Fruit fly (Drosophila melanogaster) whole organism, embryonic: ENCODE measurements around the gene cort.

Experiments used
- Antp ChIP-seq: fragments of 200-800 bp; sonication (Bioruptor generic); optimal IDR thresholded peaks from 3 replicates; lab custom pipeline; 2016; ENCODE audit warnings: missing biosample characterization, missing genetic modification characterization
- B-H2 ChIP-seq: fragments of 200-800 bp; sonication (Bioruptor generic); optimal IDR thresholded peaks from 2 replicates; lab custom pipeline; 2018; ENCODE audit warnings: missing biosample characterization, mild to moderate bottlenecking, missing genetic modification characterization
- CG11247 ChIP-seq: fragments of 200-800 bp; sonication (Bioruptor generic); IDR thresholded peaks from 2 replicates; pipeline ENCODE4 v1.3.6; 2022; ENCODE audit warnings: missing biosample characterization, missing genetic modification characterization
- CG12219 ChIP-seq: fragments of 200-800 bp; sonication (Bioruptor generic); optimal IDR thresholded peaks from 3 replicates; lab custom pipeline; 2018; ENCODE audit warnings: missing biosample characterization, mild to moderate bottlenecking, missing genetic modification characterization
- CG13287 ChIP-seq: fragments of 200-800 bp; sonication (Bioruptor generic); IDR thresholded peaks from 2 replicates; pipeline ENCODE4 v1.3.6; 2022; ENCODE audit warnings: missing biosample characterization, missing genetic modification characterization; ENCODE audit not compliant: partially characterized antibody
- CG14667 ChIP-seq: fragments of 200-800 bp; sonication (Bioruptor generic); IDR thresholded peaks from 2 replicates; pipeline ENCODE4 v1.3.6; 2022; ENCODE audit warnings: missing biosample characterization, missing genetic modification characterization
- CG14860 ChIP-seq: fragments of 200-800 bp; sonication (Bioruptor generic); IDR thresholded peaks from 3 replicates; pipeline ENCODE4 v1.3.6; 2022; ENCODE audit warnings: missing biosample characterization, missing genetic modification characterization; ENCODE audit not compliant: partially characterized antibody
- CG15479 ChIP-seq: fragments of 200-800 bp; sonication (Bioruptor generic); optimal IDR thresholded peaks from 3 replicates; lab custom pipeline; 2019; ENCODE audit warnings: missing biosample characterization, mild to moderate bottlenecking, missing genetic modification characterization, moderate library complexity
- CG17829 ChIP-seq: fragments of 200-800 bp; optimal IDR thresholded peaks from 2 replicates; lab custom pipeline; 2019; ENCODE audit warnings: missing biosample characterization, mild to moderate bottlenecking, missing genetic modification characterization, moderate library complexity
- CG18599 ChIP-seq: fragments of 200-800 bp; sonication (Bioruptor generic); optimal IDR thresholded peaks from 3 replicates; lab custom pipeline; 2017; ENCODE audit warnings: missing biosample characterization, missing genetic modification characterization, mild to moderate bottlenecking, moderate library complexity, missing genetic modification reagents
- CG2116 ChIP-seq: fragments of 200-800 bp; sonication (Bioruptor generic); optimal IDR thresholded peaks from 3 replicates; lab custom pipeline; 2018; ENCODE audit warnings: missing biosample characterization, mild to moderate bottlenecking, missing genetic modification characterization
- CG30020 ChIP-seq: fragments of 200-800 bp; optimal IDR thresholded peaks from 2 replicates; lab custom pipeline; 2019; ENCODE audit warnings: missing biosample characterization, mild to moderate bottlenecking, missing genetic modification characterization, moderate library complexity
- CG33213 ChIP-seq: fragments of 200-800 bp; sonication (Bioruptor generic); optimal IDR thresholded peaks from 3 replicates; lab custom pipeline; 2016; ENCODE audit warnings: missing biosample characterization, missing genetic modification characterization
- CG34224 ChIP-seq: fragments of 200-800 bp; sonication (Bioruptor generic); IDR thresholded peaks from 3 replicates; pipeline ENCODE4 v1.3.6; 2022; ENCODE audit warnings: missing biosample characterization, missing genetic modification characterization; ENCODE audit not compliant: partially characterized antibody
- CG4707 ChIP-seq: fragments of 200-800 bp; sonication (Bioruptor generic); optimal IDR thresholded peaks from 2 replicates; lab custom pipeline; 2018; ENCODE audit warnings: missing biosample characterization, mild to moderate bottlenecking, missing genetic modification characterization, moderate library complexity
- CG4730 ChIP-seq: fragments of 200-800 bp; sonication (Bioruptor generic); IDR thresholded peaks from 2 replicates; pipeline ENCODE4 v1.3.6; 2022; ENCODE audit warnings: missing biosample characterization, missing genetic modification characterization
- CG4854 ChIP-seq: fragments of 200-800 bp; sonication (Bioruptor generic); optimal IDR thresholded peaks from 2 replicates; lab custom pipeline; 2016; ENCODE audit warnings: missing biosample characterization, missing genetic modification characterization, inconsistent platforms
- CG6791 ChIP-seq: fragments of 200-800 bp; sonication (Bioruptor generic); IDR thresholded peaks from 3 replicates; pipeline ENCODE4 v1.3.6; 2022; ENCODE audit warnings: missing biosample characterization, missing genetic modification characterization; ENCODE audit not compliant: partially characterized antibody
- CG7271 ChIP-seq: fragments of 200-800 bp; sonication (Bioruptor generic); optimal IDR thresholded peaks from 2 replicates; lab custom pipeline; 2018; ENCODE audit warnings: missing biosample characterization, mild to moderate bottlenecking, missing genetic modification characterization, moderate library complexity
- CG7963 ChIP-seq: fragments of 200-800 bp; sonication (Bioruptor generic); IDR thresholded peaks from 3 replicates; pipeline ENCODE4 v1.3.6; 2022; ENCODE audit warnings: missing biosample characterization, missing genetic modification characterization; ENCODE audit not compliant: partially characterized antibody
- CG8290 ChIP-seq, 3 experiments: fragments of 200-800 bp; sonication (Bioruptor generic); optimal IDR thresholded peaks; 2 replicates each; lab custom pipeline; 2016 to 2019; ENCODE audit warnings: missing biosample characterization in 3 of 3, missing genetic modification characterization in 3 of 3, mild to moderate bottlenecking in 2 of 3, moderate library complexity in 1 of 3
- CG9609 ChIP-seq: fragments of 200-800 bp; sonication (Bioruptor generic); optimal IDR thresholded peaks from 3 replicates; lab custom pipeline; 2016; ENCODE audit warnings: missing biosample characterization, missing genetic modification characterization
- CG9797 ChIP-seq: fragments of 200-800 bp; sonication (Bioruptor generic); optimal IDR thresholded peaks from 3 replicates; lab custom pipeline; 2018; ENCODE audit warnings: missing biosample characterization, mild to moderate bottlenecking, missing genetic modification characterization
- D19B ChIP-seq: fragments of 200-800 bp; sonication (Bioruptor generic); optimal IDR thresholded peaks from 2 replicates; lab custom pipeline; 2017; ENCODE audit warnings: missing biosample characterization, mild to moderate bottlenecking, missing genetic modification characterization
- Dek ChIP-seq: fragments of 200-800 bp; sonication (Bioruptor generic); optimal IDR thresholded peaks from 3 replicates; lab custom pipeline; 2019; ENCODE audit warnings: missing biosample characterization, mild to moderate bottlenecking, missing genetic modification characterization, moderate library complexity
- Doc2 ChIP-seq: fragments of 200-800 bp; sonication (Bioruptor generic); IDR thresholded peaks from 2 replicates; pipeline ENCODE4 v1.3.6; 2022; ENCODE audit warnings: missing biosample characterization, missing genetic modification characterization
- MTF-1 ChIP-seq: fragments of 200-800 bp; sonication (Bioruptor generic); optimal IDR thresholded peaks from 2 replicates; lab custom pipeline; 2018; ENCODE audit warnings: missing biosample characterization, mild to moderate bottlenecking, missing genetic modification characterization, borderline replicate concordance
- Meics ChIP-seq: fragments of 200-800 bp; sonication (Bioruptor generic); optimal IDR thresholded peaks from 2 replicates; lab custom pipeline; 2017; ENCODE audit warnings: missing biosample characterization, mild to moderate bottlenecking, missing genetic modification characterization
- Sry-β ChIP-seq: fragments of 200-800 bp; sonication (Bioruptor generic); optimal IDR thresholded peaks from 2 replicates; lab custom pipeline; 2018; ENCODE audit warnings: missing biosample characterization, mild to moderate bottlenecking, missing genetic modification characterization, moderate library complexity
- Usf ChIP-seq: fragments of 200-800 bp; sonication (Bioruptor generic); optimal IDR thresholded peaks from 2 replicates; lab custom pipeline; 2017; ENCODE audit warnings: missing genotype, missing biosample characterization, missing genetic modification characterization
- ato ChIP-seq: fragments of 200-800 bp; sonication (Bioruptor generic); IDR thresholded peaks from 2 replicates; pipeline ENCODE4 v1.3.6; 2022; ENCODE audit warnings: missing biosample characterization, missing genetic modification characterization; ENCODE audit not compliant: partially characterized antibody
- cg ChIP-seq: fragments of 200-800 bp; sonication (Bioruptor generic); optimal IDR thresholded peaks from 3 replicates; lab custom pipeline; 2019; ENCODE audit warnings: missing biosample characterization, mild to moderate bottlenecking, missing genetic modification characterization, moderate library complexity
- dimm ChIP-seq: fragments of 200-800 bp; sonication (Bioruptor generic); IDR thresholded peaks from 2 replicates; pipeline ENCODE4 v1.3.6; 2022; ENCODE audit warnings: missing biosample characterization, missing genetic modification characterization
- ewg ChIP-seq: fragments of 200-800 bp; sonication (Bioruptor generic); optimal IDR thresholded peaks from 3 replicates; lab custom pipeline; 2017; ENCODE audit warnings: mild to moderate bottlenecking, missing biosample characterization, missing genetic modification reagents, missing genetic modification characterization
- exex ChIP-seq: fragments of 200-800 bp; sonication (Bioruptor generic); optimal IDR thresholded peaks from 4 replicates; lab custom pipeline; 2018; ENCODE audit warnings: missing biosample characterization, mild to moderate bottlenecking, missing genetic modification characterization, moderate library complexity
- gce ChIP-seq: fragments of 200-800 bp; sonication (Bioruptor generic); IDR thresholded peaks from 3 replicates; pipeline ENCODE4 v1.3.6; 2022; ENCODE audit warnings: missing biosample characterization, missing genetic modification characterization
- gcm ChIP-seq: fragments of 200-800 bp; sonication (Bioruptor generic); optimal IDR thresholded peaks from 2 replicates; lab custom pipeline; 2019; ENCODE audit warnings: missing biosample characterization, mild to moderate bottlenecking, missing genetic modification characterization, moderate library complexity
- hbn ChIP-seq: fragments of 200-800 bp; sonication (Bioruptor generic); IDR thresholded peaks from 2 replicates; pipeline ENCODE4 v1.3.6; 2022; ENCODE audit warnings: missing biosample characterization, missing genetic modification characterization; ENCODE audit not compliant: partially characterized antibody
- hkb ChIP-seq, 2 experiments: fragments of 200-800 bp in 1 of 2; fragments of >200 bp in 1 of 2; sonication (Bioruptor generic) in 1 of 2; IDR thresholded peaks in 1 of 2; optimal IDR thresholded peaks in 1 of 2; 2 replicates each; pipeline versions ENCODE4 v1.3.6 to Lab custom; 2017 to 2022; ENCODE audit warnings: missing biosample characterization in 1 of 2, missing genetic modification characterization in 1 of 2
- insv ChIP-seq, 2 experiments: fragments of 200-800 bp; sonication (Bioruptor generic); optimal IDR thresholded peaks; 3 replicates each; lab custom pipeline; 2016 to 2018; ENCODE audit warnings: missing biosample characterization in 2 of 2, missing genetic modification characterization in 2 of 2
- klu ChIP-seq: fragments of 200-800 bp; sonication (Bioruptor generic); IDR thresholded peaks from 2 replicates; pipeline ENCODE4 v1.3.6; 2022; ENCODE audit warnings: missing biosample characterization, missing genetic modification characterization
- lab ChIP-seq: fragments of 200-800 bp; sonication (Bioruptor generic); optimal IDR thresholded peaks from 3 replicates; lab custom pipeline; 2017; ENCODE audit warnings: missing biosample characterization, missing genetic modification characterization, mild to moderate bottlenecking, moderate library complexity, missing genetic modification reagents
- luna ChIP-seq: fragments of 200-800 bp; sonication (Bioruptor generic); optimal IDR thresholded peaks from 2 replicates; lab custom pipeline; 2016; ENCODE audit warnings: missing biosample characterization, missing genetic modification characterization
- mld ChIP-seq: fragments of 200-800 bp; sonication (Bioruptor generic); IDR thresholded peaks from 3 replicates; pipeline ENCODE4 v1.3.6; 2022; ENCODE audit warnings: missing biosample characterization, missing genetic modification characterization; ENCODE audit not compliant: partially characterized antibody
- so ChIP-seq: fragments of 200-800 bp; sonication (Bioruptor generic); IDR thresholded peaks from 3 replicates; pipeline ENCODE4 v1.3.6; 2022; ENCODE audit warnings: missing biosample characterization, missing genetic modification characterization
- tap ChIP-seq: fragments of 200-800 bp; optimal IDR thresholded peaks from 3 replicates; lab custom pipeline; 2019; ENCODE audit warnings: missing biosample characterization, mild to moderate bottlenecking, missing genetic modification characterization, moderate library complexity
- zfh1 ChIP-seq: fragments of 200-800 bp; sonication (Bioruptor generic); IDR thresholded peaks from 3 replicates; pipeline ENCODE4 v1.3.6; 2022; ENCODE audit warnings: missing biosample characterization, missing genetic modification characterization

cort gene

dm6 chr2L:6667719-6668325 lies 8.6 kb downstream of the cort start, which contains the start of gene Galt (continued):
- TF ChIP-seq CG4730 (GFP tag; lab: Robert Waterston, UW) (no peak), CG14860 (GFP tag; lab: Robert Waterston, UW) (peak; percentile 90), CG6791 (GFP tag; lab: Robert Waterston, UW) (peak; percentile 70; the same call in 2 of the 3 replicates), hkb (optimal IDR thresholded peaks at IDR 0.05; lab: Kevin White, UChicago) (no peak), hkb (GFP tag; IDR thresholded peaks at IDR 0.05; lab: Robert Waterston, UW) (peak; percentile 30), CG9797 (peak; percentile 34), Meics (GFP tag; lab: Kevin White, UChicago) (peak; percentile 26), CG13287 (GFP tag; lab: Robert Waterston, UW) (peak; percentile 81), Dek (tag; lab: Kevin White, UChicago) (peak; percentile 4), luna (GFP tag; lab: Kevin White, UChicago) (no peak), dimm (GFP tag; lab: Robert Waterston, UW) (no peak), CG18599 (GFP tag; lab: Kevin White, UChicago) (peak; percentile 21), CG15479 (GFP tag; lab: Kevin White, UChicago) (peak; percentile 59), ato (GFP tag; lab: Robert Waterston, UW) (peak; percentile 23; the same call in 1 of the 2 replicates), tap (peak; percentile 26), exex (peak; percentile 66), Sry-β (peak; percentile 76), so (GFP tag; lab: Robert Waterston, UW) (no peak), Usf (no peak), gce (no peak), CG34224 (GFP tag; lab: Robert Waterston, UW) (peak; percentile 84), D19B (peak; percentile 80), MTF-1 (no peak), ewg (GFP tag; lab: Kevin White, UChicago) (no peak), Doc2 (no peak), lab (GFP tag; lab: Kevin White, UChicago) (peak; percentile 68), cg (GFP tag; lab: Kevin White, UChicago) (peak; percentile 65), zfh1 (GFP tag; lab: Robert Waterston, UW) (no peak), Antp (no peak), klu (GFP tag; lab: Robert Waterston, UW) (no peak), CG4707 (peak; percentile 2), CG7963 (GFP tag; lab: Robert Waterston, UW) (peak; percentile 61; the same call in 1 of the 3 replicates), mld (GFP tag; lab: Robert Waterston, UW) (peak; percentile 47; the same call in 1 of the 3 replicates), insv (GFP tag; optimal IDR thresholded peaks at IDR 0.05; lab: Kevin White, UChicago) (peak in 1 of 2 experiments; percentile 57), CG2116 (peak; percentile 33), CG11247 (GFP tag; lab: Robert Waterston, UW) (no peak), CG14667 (GFP tag; lab: Robert Waterston, UW) (no peak), CG4854 (GFP tag; lab: Kevin White, UChicago) (no peak), CG9609 (GFP tag; lab: Kevin White, UChicago) (no peak), CG7271 (peak; percentile 35), CG17829 (tag; lab: Kevin White, UChicago) (peak; percentile 64), B-H2 (GFP tag; lab: Kevin White, UChicago) (peak; percentile 44), CG30020 (tag; lab: Kevin White, UChicago) (no peak), hbn (GFP tag; lab: Robert Waterston, UW) (peak; percentile 37; the same call in 1 of the 2 replicates), CG8290 (GFP tag; optimal IDR thresholded peaks at IDR 0.05; lab: Kevin White, UChicago) (no peak), CG8290 (tag; optimal IDR thresholded peaks at IDR 0.05; lab: Kevin White, UChicago) (peak in 1 of 2 experiments; percentile 33), CG33213 (GFP tag; lab: Kevin White, UChicago) (no peak), CG12219 (GFP tag; lab: Kevin White, UChicago) (no peak), gcm (GFP tag; lab: Kevin White, UChicago) (peak; percentile 54)
